Fruit fly (Drosophila melanogaster) whole organism, embryonic: ENCODE data around the gene Helz.

Source experiments
- CG10366 ChIP-seq: fragments of 200-800 bp; sonication (Bioruptor generic); IDR thresholded peaks from 2 replicates; pipeline ENCODE4 v1.3.6; 2022; ENCODE audit warnings: missing biosample characterization, missing genetic modification characterization
- CG12299 ChIP-seq: fragments of 200-800 bp; sonication (Bioruptor generic); optimal IDR thresholded peaks from 2 replicates; lab custom pipeline; 2018; ENCODE audit warnings: missing biosample characterization, mild to moderate bottlenecking, missing genetic modification characterization
- CG12769 ChIP-seq: fragments of 200-800 bp; sonication (Bioruptor generic); optimal IDR thresholded peaks from 2 replicates; lab custom pipeline; 2019; ENCODE audit warnings: missing biosample characterization, mild to moderate bottlenecking, missing genetic modification characterization, moderate library complexity
- CG14050 ChIP-seq: fragments of 200-800 bp; sonication (Bioruptor generic); IDR thresholded peaks from 3 replicates; pipeline ENCODE4 v1.3.6; 2022; ENCODE audit warnings: missing biosample characterization, missing genetic modification characterization
- CG15514 ChIP-seq: fragments of 200-800 bp; sonication (Bioruptor generic); optimal IDR thresholded peaks from 3 replicates; lab custom pipeline; 2017; ENCODE audit warnings: missing biosample characterization, missing genetic modification characterization, mild to moderate bottlenecking, moderate library complexity, missing genetic modification reagents
- CG1792 ChIP-seq: fragments of 200-800 bp; sonication (Bioruptor generic); optimal IDR thresholded peaks from 2 replicates; lab custom pipeline; 2016; ENCODE audit warnings: missing biosample characterization, missing genetic modification characterization
- CG18476 ChIP-seq: fragments of 200-800 bp; sonication (Bioruptor generic); optimal IDR thresholded peaks from 2 replicates; lab custom pipeline; 2016; ENCODE audit warnings: missing biosample characterization, mild to moderate bottlenecking, missing genetic modification characterization
- CG2202 ChIP-seq: fragments of 200-800 bp; sonication (Bioruptor generic); optimal IDR thresholded peaks from 2 replicates; lab custom pipeline; 2018; ENCODE audit warnings: missing biosample characterization, mild to moderate bottlenecking, missing genetic modification characterization
- CG3838 ChIP-seq: fragments of 200-800 bp; sonication (Bioruptor generic); optimal IDR thresholded peaks from 3 replicates; lab custom pipeline; 2016; ENCODE audit warnings: missing biosample characterization, missing genetic modification characterization
- CG42726 ChIP-seq: fragments of 200-800 bp; sonication (Bioruptor generic); IDR thresholded peaks from 2 replicates; pipeline ENCODE4 v1.3.6; 2022; ENCODE audit warnings: missing biosample characterization, missing genetic modification characterization; ENCODE audit not compliant: partially characterized antibody
- CG4707 ChIP-seq: fragments of 200-800 bp; sonication (Bioruptor generic); optimal IDR thresholded peaks from 2 replicates; lab custom pipeline; 2018; ENCODE audit warnings: missing biosample characterization, mild to moderate bottlenecking, missing genetic modification characterization, moderate library complexity
- CG6254 ChIP-seq: fragments of 200-800 bp; sonication (Bioruptor generic); optimal IDR thresholded peaks from 3 replicates; lab custom pipeline; 2017; ENCODE audit warnings: mild to moderate bottlenecking, missing biosample characterization, missing genetic modification reagents, missing genetic modification characterization
- CG6813 ChIP-seq: fragments of 200-800 bp; sonication (Bioruptor generic); optimal IDR thresholded peaks from 2 replicates; lab custom pipeline; 2017; ENCODE audit warnings: missing biosample characterization, missing genetic modification characterization, mild to moderate bottlenecking, moderate library complexity, missing genetic modification reagents
- CG7928 ChIP-seq: fragments of 200-800 bp; sonication (Bioruptor generic); optimal IDR thresholded peaks from 2 replicates; lab custom pipeline; 2017; ENCODE audit warnings: missing biosample characterization, mild to moderate bottlenecking, missing genetic modification characterization
- CG9437 ChIP-seq: fragments of 200-800 bp; sonication (Bioruptor generic); optimal IDR thresholded peaks from 2 replicates; lab custom pipeline; 2018; ENCODE audit warnings: missing biosample characterization, mild to moderate bottlenecking, missing genetic modification characterization
- CG9609 ChIP-seq: fragments of 200-800 bp; sonication (Bioruptor generic); optimal IDR thresholded peaks from 3 replicates; lab custom pipeline; 2016; ENCODE audit warnings: missing biosample characterization, missing genetic modification characterization
- CG9817 ChIP-seq: fragments of 200-800 bp; sonication (Bioruptor generic); optimal IDR thresholded peaks from 2 replicates; lab custom pipeline; 2018; ENCODE audit warnings: missing biosample characterization, mild to moderate bottlenecking, missing genetic modification characterization, moderate library complexity
- CG9876 ChIP-seq: fragments of 200-800 bp; sonication (Bioruptor generic); optimal IDR thresholded peaks from 2 replicates; lab custom pipeline; 2016; ENCODE audit warnings: missing biosample characterization, missing genetic modification characterization
- Chrac-16 ChIP-seq: fragments of 200-800 bp; sonication (Bioruptor generic); optimal IDR thresholded peaks from 3 replicates; lab custom pipeline; 2016; ENCODE audit warnings: missing biosample characterization, missing genetic modification characterization
- D19B ChIP-seq: fragments of 200-800 bp; sonication (Bioruptor generic); optimal IDR thresholded peaks from 2 replicates; lab custom pipeline; 2017; ENCODE audit warnings: missing biosample characterization, mild to moderate bottlenecking, missing genetic modification characterization
- Fer1 ChIP-seq: fragments of 200-800 bp; sonication (Bioruptor generic); optimal IDR thresholded peaks from 2 replicates; lab custom pipeline; 2017; ENCODE audit warnings: missing biosample characterization, mild to moderate bottlenecking, missing genetic modification characterization
- GATAe ChIP-seq: fragments of 200-800 bp; sonication (Bioruptor generic); conservative IDR thresholded peaks from 2 replicates; pipeline ENCODE4 v1.3.6; 2022; ENCODE audit warnings: missing biosample characterization, missing genetic modification characterization
- Hey ChIP-seq: fragments of 200-800 bp; sonication (Bioruptor generic); optimal IDR thresholded peaks from 3 replicates; lab custom pipeline; 2018; ENCODE audit warnings: missing biosample characterization, mild to moderate bottlenecking, missing genetic modification characterization
- Hsf ChIP-seq: fragments of 200-800 bp; sonication (Bioruptor generic); optimal IDR thresholded peaks from 3 replicates; lab custom pipeline; 2016; ENCODE audit warnings: missing biosample characterization, missing genetic modification characterization
- Lhr ChIP-seq: fragments of 200-800 bp; sonication (Bioruptor generic); optimal IDR thresholded peaks from 3 replicates; lab custom pipeline; 2017; ENCODE audit warnings: mild to moderate bottlenecking, missing biosample characterization, missing genetic modification reagents, missing genetic modification characterization
- MTF-1 ChIP-seq: fragments of 200-800 bp; sonication (Bioruptor generic); optimal IDR thresholded peaks from 2 replicates; lab custom pipeline; 2018; ENCODE audit warnings: missing biosample characterization, mild to moderate bottlenecking, missing genetic modification characterization, borderline replicate concordance
- Mrtf ChIP-seq: fragments of 200-800 bp; sonication (Bioruptor generic); IDR thresholded peaks from 3 replicates; pipeline ENCODE4 v1.3.6; 2022; ENCODE audit warnings: missing biosample characterization, missing genetic modification characterization
- Nf-YA ChIP-seq: fragments of 200-800 bp; sonication (Bioruptor generic); IDR thresholded peaks from 2 replicates; pipeline ENCODE4 v1.3.6; 2022; ENCODE audit warnings: missing biosample characterization, missing genetic modification characterization
- Sox102F ChIP-seq: fragments of 200-800 bp; sonication (Bioruptor generic); optimal IDR thresholded peaks from 2 replicates; lab custom pipeline; 2018; ENCODE audit warnings: missing biosample characterization, mild to moderate bottlenecking, missing genetic modification characterization, moderate library complexity
- amos ChIP-seq: fragments of 200-800 bp; sonication (Bioruptor generic); IDR thresholded peaks from 2 replicates; pipeline ENCODE4 v1.3.6; 2022; ENCODE audit warnings: missing biosample characterization, missing genetic modification characterization; ENCODE audit not compliant: partially characterized antibody
- ase ChIP-seq: fragments of 200-800 bp; sonication (Bioruptor generic); IDR thresholded peaks from 3 replicates; pipeline ENCODE4 v1.3.6; 2022; ENCODE audit warnings: missing biosample characterization, missing genetic modification characterization
- az2 ChIP-seq: fragments of 200-800 bp; sonication (Bioruptor generic); optimal IDR thresholded peaks from 3 replicates; lab custom pipeline; 2016; ENCODE audit warnings: missing biosample characterization, missing genetic modification characterization
- chn ChIP-seq: fragments of 200-800 bp; sonication (Bioruptor generic); optimal IDR thresholded peaks from 2 replicates; lab custom pipeline; 2016; ENCODE audit warnings: missing biosample characterization, missing genetic modification characterization
- dati ChIP-seq: fragments of 200-800 bp; sonication (Bioruptor generic); IDR thresholded peaks from 2 replicates; pipeline ENCODE4 v1.3.6; 2022; ENCODE audit warnings: missing biosample characterization, missing genetic modification characterization
- dm ChIP-seq: fragments of 200-800 bp; sonication (Bioruptor generic); optimal IDR thresholded peaks from 3 replicates; lab custom pipeline; 2016; ENCODE audit warnings: missing biosample characterization, missing genetic modification characterization
- emc ChIP-seq: fragments of 200-800 bp; sonication (Bioruptor generic); optimal IDR thresholded peaks from 2 replicates; lab custom pipeline; 2016; ENCODE audit warnings: missing biosample characterization, missing genetic modification characterization
- grn ChIP-seq: fragments of 200-800 bp; sonication (Bioruptor generic); optimal IDR thresholded peaks from 3 replicates; lab custom pipeline; 2017; ENCODE audit warnings: missing biosample characterization, missing genetic modification characterization
- inv ChIP-seq: fragments of 200-800 bp; sonication (Bioruptor generic); IDR thresholded peaks from 2 replicates; pipeline ENCODE4 v1.3.6; 2022; ENCODE audit warnings: missing biosample characterization, missing genetic modification characterization; ENCODE audit not compliant: partially characterized antibody
- jing ChIP-seq: fragments of 200-800 bp; sonication (Bioruptor generic); optimal IDR thresholded peaks from 2 replicates; lab custom pipeline; 2018; ENCODE audit warnings: missing biosample characterization, mild to moderate bottlenecking, missing genetic modification characterization
- lab ChIP-seq: fragments of 200-800 bp; sonication (Bioruptor generic); optimal IDR thresholded peaks from 3 replicates; lab custom pipeline; 2017; ENCODE audit warnings: missing biosample characterization, missing genetic modification characterization, mild to moderate bottlenecking, moderate library complexity, missing genetic modification reagents
- mam ChIP-seq: fragments of 200-800 bp; sonication (Bioruptor generic); optimal IDR thresholded peaks from 3 replicates; lab custom pipeline; 2016; ENCODE audit warnings: missing biosample characterization, missing genetic modification characterization
- org-1 ChIP-seq: fragments of 200-800 bp; sonication (Bioruptor generic); optimal IDR thresholded peaks from 2 replicates; lab custom pipeline; 2017; ENCODE audit warnings: missing biosample characterization, missing genetic modification characterization
- scrt ChIP-seq: fragments of 200-800 bp; sonication (Bioruptor generic); optimal IDR thresholded peaks from 2 replicates; lab custom pipeline; 2018; ENCODE audit warnings: missing biosample characterization, mild to moderate bottlenecking, missing genetic modification characterization, moderate library complexity
- sr ChIP-seq: fragments of 200-800 bp; sonication (Bioruptor generic); IDR thresholded peaks from 3 replicates; pipeline ENCODE4 v1.3.6; 2022; ENCODE audit warnings: missing biosample characterization, missing genetic modification characterization
- ssp ChIP-seq: fragments of 200-800 bp; sonication (Bioruptor generic); IDR thresholded peaks from 2 replicates; pipeline ENCODE4 v1.3.6; 2022; ENCODE audit warnings: missing biosample characterization, missing genetic modification characterization
- stc ChIP-seq: fragments of 200-800 bp; sonication (Bioruptor generic); IDR thresholded peaks from 2 replicates; pipeline ENCODE4 v1.3.6; 2022; ENCODE audit warnings: missing biosample characterization, missing genetic modification characterization
- zen ChIP-seq: fragments of 200-800 bp; sonication (Bioruptor generic); optimal IDR thresholded peaks from 3 replicates; lab custom pipeline; 2018; ENCODE audit warnings: missing biosample characterization, mild to moderate bottlenecking, missing genetic modification characterization, moderate library complexity
- zfh1 ChIP-seq: fragments of 200-800 bp; sonication (Bioruptor generic); IDR thresholded peaks from 3 replicates; pipeline ENCODE4 v1.3.6; 2022; ENCODE audit warnings: missing biosample characterization, missing genetic modification characterization

The Helz gene

dm6 chr3L:14755951-14756723, 33.6 kb upstream of the Helz start (continued):
- TF ChIP-seq Hey (tag; lab: Kevin White, UChicago) (no peak), org-1 (GFP tag; lab: Kevin White, UChicago) (peak; percentile 87), emc (GFP tag; lab: Kevin White, UChicago) (peak; percentile 54), Nf-YA (GFP tag; lab: Robert Waterston, UW) (peak; percentile 64; the same call in 1 of the 2 replicates), Fer1 (peak; percentile 87), CG15514 (GFP tag; lab: Kevin White, UChicago) (peak; percentile 65), dati (GFP tag; lab: Robert Waterston, UW) (0 out of 2 replicates have a peak, but pooled peaks have one; percentile 9), amos (GFP tag; lab: Robert Waterston, UW) (no peak; the same call in 1 of the 2 replicates), CG12299 (peak; percentile 57), jing (GFP tag; lab: Kevin White, UChicago) (no peak), chn (GFP tag; lab: Kevin White, UChicago) (peak; percentile 66), sr (GFP tag; lab: Robert Waterston, UW) (no peak; the same call in 2 of the 3 replicates), scrt (GFP tag; lab: Kevin White, UChicago) (peak; percentile 53), grn (GFP tag; lab: Kevin White, UChicago) (peak; percentile 87), Chrac-16 (peak; percentile 78), CG6813 (GFP tag; lab: Kevin White, UChicago) (peak; percentile 57), D19B (GFP tag; lab: Kevin White, UChicago) (peak; percentile 80), CG42726 (peak; percentile 10; the same call in 1 of the 2 replicates), CG4707 (peak; percentile 48), CG7928 (GFP tag; lab: Kevin White, UChicago) (peak; percentile 65), zen (peak; percentile 32), CG10366 (GFP tag; lab: Robert Waterston, UW) (peak; percentile 78), CG3838 (GFP tag; lab: Kevin White, UChicago) (peak; percentile 25), CG1792 (GFP tag; lab: Kevin White, UChicago) (peak; percentile 21), Mrtf (GFP tag; lab: Robert Waterston, UW) (no peak; the same call in 2 of the 3 replicates), stc (peak; percentile 82), CG9437 (GFP tag; lab: Kevin White, UChicago) (peak; percentile 89), CG12769 (tag; lab: Kevin White, UChicago) (no peak), az2 (GFP tag; lab: Kevin White, UChicago) (peak; percentile 81), ssp (no peak; the same call in 1 of the 2 replicates), CG14050 (GFP tag; lab: Robert Waterston, UW) (peak; percentile 79), mam (peak; percentile 84), Hsf (GFP tag; lab: Kevin White, UChicago) (peak; percentile 89), zfh1 (GFP tag; lab: Robert Waterston, UW) (peak; percentile 69), Lhr (GFP tag; lab: Kevin White, UChicago) (no peak), MTF-1 (peak; percentile 89), GATAe (GFP tag; lab: Robert Waterston, UW) (no peak), Sox102F (GFP tag; lab: Kevin White, UChicago) (peak; percentile 90), ase (GFP tag; lab: Robert Waterston, UW) (peak; percentile 75; the same call in 2 of the 3 replicates), lab (peak; percentile 92), CG6254 (GFP tag; lab: Kevin White, UChicago) (peak; percentile 60), inv (GFP tag; lab: Robert Waterston, UW) (no peak; the same call in 1 of the 2 replicates), CG9876 (GFP tag; lab: Kevin White, UChicago) (peak; percentile 51), dm (GFP tag; lab: Kevin White, UChicago) (peak; percentile 19), CG9817 (tag; lab: Kevin White, UChicago) (no peak), CG18476 (peak; percentile 82), CG9609 (peak; percentile 66), CG2202 (tag; lab: Kevin White, UChicago) (peak; percentile 38)
